Fruit fly (Drosophila melanogaster) whole organism, embryonic: ENCODE results near the gene CG32767.

Experiments used
- Atf6 ChIP-seq: fragments of 200-800 bp; sonication (Bioruptor generic); IDR thresholded peaks from 2 replicates; pipeline ENCODE4 v1.3.6; 2022; ENCODE audit warnings: missing biosample characterization, missing genetic modification characterization
- CG10654 ChIP-seq: fragments of 200-800 bp; sonication (Bioruptor generic); optimal IDR thresholded peaks from 2 replicates; lab custom pipeline; 2016; ENCODE audit warnings: missing biosample characterization, missing genetic modification characterization
- CG10979 ChIP-seq: fragments of 200-800 bp; sonication (Bioruptor generic); optimal IDR thresholded peaks from 2 replicates; lab custom pipeline; 2018; ENCODE audit warnings: missing biosample characterization, mild to moderate bottlenecking, missing genetic modification characterization, moderate library complexity
- CG12071 ChIP-seq: fragments of 200-800 bp; sonication (Bioruptor generic); optimal IDR thresholded peaks from 3 replicates; lab custom pipeline; 2018; ENCODE audit warnings: missing biosample characterization, mild to moderate bottlenecking, missing genetic modification characterization
- CG13296 ChIP-seq: fragments of 200-800 bp; sonication (Bioruptor generic); optimal IDR thresholded peaks from 3 replicates; lab custom pipeline; 2018; ENCODE audit warnings: missing biosample characterization, mild to moderate bottlenecking, missing genetic modification characterization
- CG15601 ChIP-seq: fragments of 200-800 bp; sonication (Bioruptor generic); optimal IDR thresholded peaks from 3 replicates; lab custom pipeline; 2019; ENCODE audit warnings: missing biosample characterization, mild to moderate bottlenecking, missing genetic modification characterization, moderate library complexity
- CG16813 ChIP-seq: fragments of 200-800 bp; sonication (Bioruptor generic); IDR thresholded peaks from 3 replicates; pipeline ENCODE4 v1.3.6; 2022; ENCODE audit warnings: missing biosample characterization, missing genetic modification characterization; ENCODE audit not compliant: partially characterized antibody
- CG17568 ChIP-seq: fragments of 200-800 bp; sonication (Bioruptor generic); optimal IDR thresholded peaks from 2 replicates; lab custom pipeline; 2018; ENCODE audit warnings: missing biosample characterization, mild to moderate bottlenecking, missing genetic modification characterization, moderate library complexity
- CG1792 ChIP-seq: fragments of 200-800 bp; sonication (Bioruptor generic); optimal IDR thresholded peaks from 2 replicates; lab custom pipeline; 2016; ENCODE audit warnings: missing biosample characterization, missing genetic modification characterization
- CG30431 ChIP-seq: fragments of 200-800 bp; sonication (Bioruptor generic); optimal IDR thresholded peaks from 2 replicates; lab custom pipeline; 2017; ENCODE audit warnings: missing biosample characterization, missing genetic modification characterization
- CG3163 ChIP-seq: fragments of 200-800 bp; sonication (Bioruptor generic); optimal IDR thresholded peaks from 3 replicates; lab custom pipeline; 2016; ENCODE audit warnings: missing biosample characterization, missing genetic modification characterization
- CG34224 ChIP-seq: fragments of 200-800 bp; sonication (Bioruptor generic); IDR thresholded peaks from 3 replicates; pipeline ENCODE4 v1.3.6; 2022; ENCODE audit warnings: missing biosample characterization, missing genetic modification characterization; ENCODE audit not compliant: partially characterized antibody
- CG42726 ChIP-seq: fragments of 200-800 bp; sonication (Bioruptor generic); IDR thresholded peaks from 2 replicates; pipeline ENCODE4 v1.3.6; 2022; ENCODE audit warnings: missing biosample characterization, missing genetic modification characterization; ENCODE audit not compliant: partially characterized antibody
- CG4404 ChIP-seq: fragments of 200-800 bp; sonication (Bioruptor generic); IDR thresholded peaks from 2 replicates; pipeline ENCODE4 v1.3.6; 2022; ENCODE audit warnings: missing biosample characterization, missing genetic modification characterization
- CG4820 ChIP-seq: fragments of 200-800 bp; sonication (Bioruptor generic); optimal IDR thresholded peaks from 3 replicates; lab custom pipeline; 2016; ENCODE audit warnings: missing biosample characterization, missing genetic modification characterization
- CG6791 ChIP-seq: fragments of 200-800 bp; sonication (Bioruptor generic); IDR thresholded peaks from 3 replicates; pipeline ENCODE4 v1.3.6; 2022; ENCODE audit warnings: missing biosample characterization, missing genetic modification characterization; ENCODE audit not compliant: partially characterized antibody
- CG7928 ChIP-seq: fragments of 200-800 bp; sonication (Bioruptor generic); optimal IDR thresholded peaks from 2 replicates; lab custom pipeline; 2017; ENCODE audit warnings: missing biosample characterization, mild to moderate bottlenecking, missing genetic modification characterization
- CG7963 ChIP-seq: fragments of 200-800 bp; sonication (Bioruptor generic); IDR thresholded peaks from 3 replicates; pipeline ENCODE4 v1.3.6; 2022; ENCODE audit warnings: missing biosample characterization, missing genetic modification characterization; ENCODE audit not compliant: partially characterized antibody
- CG9215 ChIP-seq: fragments of 200-800 bp; sonication (Bioruptor generic); IDR thresholded peaks from 2 replicates; pipeline ENCODE4 v1.3.6; 2022; ENCODE audit warnings: missing biosample characterization, missing genetic modification characterization
- CHES-1-like ChIP-seq: fragments of 200-800 bp; sonication (Bioruptor generic); optimal IDR thresholded peaks from 2 replicates; lab custom pipeline; 2016; ENCODE audit warnings: missing biosample characterization, missing genetic modification characterization
- CoRest ChIP-seq: fragments of 200-800 bp; sonication (Bioruptor generic); optimal IDR thresholded peaks from 3 replicates; lab custom pipeline; 2018; ENCODE audit warnings: missing biosample characterization, mild to moderate bottlenecking, missing genetic modification characterization, moderate library complexity
- D19A ChIP-seq: fragments of 200-800 bp; optimal IDR thresholded peaks from 3 replicates; lab custom pipeline; 2019; ENCODE audit warnings: missing biosample characterization, mild to moderate bottlenecking, missing genetic modification characterization, moderate library complexity
- Dref ChIP-seq: fragments of 200-800 bp; sonication (Bioruptor generic); IDR thresholded peaks from 2 replicates; pipeline ENCODE4 v1.3.6; 2022; ENCODE audit warnings: missing biosample characterization, missing genetic modification characterization
- HLH3B ChIP-seq: fragments of 200-800 bp; sonication (Bioruptor generic); IDR thresholded peaks from 2 replicates; pipeline ENCODE4 v1.3.6; 2022; ENCODE audit warnings: missing biosample characterization, missing genetic modification characterization
- HLHmδ ChIP-seq: fragments of 200-800 bp; sonication (Bioruptor generic); optimal IDR thresholded peaks from 2 replicates; lab custom pipeline; 2018; ENCODE audit warnings: missing biosample characterization, mild to moderate bottlenecking, missing genetic modification characterization, moderate library complexity
- HmgD ChIP-seq: fragments of 200-800 bp; sonication (Bioruptor generic); optimal IDR thresholded peaks from 3 replicates; lab custom pipeline; 2016; ENCODE audit warnings: missing biosample characterization, missing genetic modification characterization
- Hsf ChIP-seq: fragments of 200-800 bp; sonication (Bioruptor generic); optimal IDR thresholded peaks from 3 replicates; lab custom pipeline; 2016; ENCODE audit warnings: missing biosample characterization, missing genetic modification characterization
- Jarid2 ChIP-seq: fragments of 200-800 bp; sonication (Bioruptor generic); optimal IDR thresholded peaks from 3 replicates; lab custom pipeline; 2017; ENCODE audit warnings: mild to moderate bottlenecking, missing biosample characterization, missing genetic modification reagents, missing genetic modification characterization
- MESR4 ChIP-seq: fragments of 200-800 bp; sonication (Bioruptor generic); optimal IDR thresholded peaks from 2 replicates; lab custom pipeline; 2018; ENCODE audit warnings: missing biosample characterization, mild to moderate bottlenecking, missing genetic modification characterization, moderate library complexity
- Meics ChIP-seq: fragments of 200-800 bp; sonication (Bioruptor generic); optimal IDR thresholded peaks from 2 replicates; lab custom pipeline; 2017; ENCODE audit warnings: missing biosample characterization, mild to moderate bottlenecking, missing genetic modification characterization
- Ptx1 ChIP-seq: fragments of 200-800 bp; sonication (Bioruptor generic); IDR thresholded peaks from 2 replicates; pipeline ENCODE4 v1.3.6; 2022; ENCODE audit warnings: missing biosample characterization, missing genetic modification characterization
- Spps ChIP-seq: fragments of 200-800 bp; sonication (Bioruptor generic); optimal IDR thresholded peaks from 2 replicates; lab custom pipeline; 2018; ENCODE audit warnings: missing biosample characterization, mild to moderate bottlenecking, missing genetic modification characterization
- YL-1 ChIP-seq: fragments of 200-800 bp; sonication (Bioruptor generic); optimal IDR thresholded peaks from 3 replicates; lab custom pipeline; 2017; ENCODE audit warnings: missing biosample characterization, mild to moderate bottlenecking, missing genetic modification characterization
- aop ChIP-seq: fragments of 200-800 bp; sonication (Bioruptor generic); IDR thresholded peaks from 2 replicates; pipeline ENCODE4 v1.3.6; 2022; ENCODE audit warnings: missing biosample characterization, missing genetic modification characterization
- ato ChIP-seq: fragments of 200-800 bp; sonication (Bioruptor generic); IDR thresholded peaks from 2 replicates; pipeline ENCODE4 v1.3.6; 2022; ENCODE audit warnings: missing biosample characterization, missing genetic modification characterization; ENCODE audit not compliant: partially characterized antibody
- cato ChIP-seq: fragments of 200-800 bp; sonication (Bioruptor generic); optimal IDR thresholded peaks from 2 replicates; lab custom pipeline; 2016; ENCODE audit warnings: missing biosample characterization, missing genetic modification characterization, borderline replicate concordance
- crol ChIP-seq: fragments of 200-800 bp; sonication (Bioruptor generic); IDR thresholded peaks from 2 replicates; pipeline ENCODE4 v1.3.6; 2022; ENCODE audit warnings: missing biosample characterization, missing genetic modification characterization
- dm ChIP-seq: fragments of 200-800 bp; sonication (Bioruptor generic); optimal IDR thresholded peaks from 3 replicates; lab custom pipeline; 2016; ENCODE audit warnings: missing biosample characterization, missing genetic modification characterization
- gt ChIP-seq: fragments of 200-800 bp; sonication (Bioruptor generic); IDR thresholded peaks from 2 replicates; pipeline ENCODE4 v1.3.6; 2022; ENCODE audit warnings: missing biosample characterization, missing genetic modification characterization
- hkb ChIP-seq, 2 experiments: fragments of 200-800 bp in 1 of 2; fragments of >200 bp in 1 of 2; sonication (Bioruptor generic) in 1 of 2; IDR thresholded peaks in 1 of 2; optimal IDR thresholded peaks in 1 of 2; 2 replicates each; pipeline versions ENCODE4 v1.3.6 to Lab custom; 2017 to 2022; ENCODE audit warnings: missing biosample characterization in 1 of 2, missing genetic modification characterization in 1 of 2
- kay ChIP-seq: fragments of 200-800 bp; sonication (Bioruptor generic); optimal IDR thresholded peaks from 2 replicates; lab custom pipeline; 2016; ENCODE audit warnings: missing biosample characterization, missing genetic modification characterization
- lov ChIP-seq, 2 experiments: fragments of 200-800 bp in 1 of 2; fragments of >200 bp in 1 of 2; sonication (Bioruptor generic) in 1 of 2; IDR thresholded peaks in 1 of 2; optimal IDR thresholded peaks in 1 of 2; 2 replicates in 1 of 2; 3 replicates in 1 of 2; pipeline versions ENCODE4 v1.3.6 to Lab custom; 2017 to 2022; ENCODE audit warnings: missing biosample characterization in 1 of 2, missing genetic modification characterization in 1 of 2
- ranshi ChIP-seq: fragments of 200-800 bp; sonication (Bioruptor generic); IDR thresholded peaks from 2 replicates; pipeline ENCODE4 v1.3.6; 2022; ENCODE audit warnings: missing biosample characterization, missing genetic modification characterization
- repo ChIP-seq: fragments of 200-800 bp; sonication (Bioruptor generic); optimal IDR thresholded peaks from 2 replicates; lab custom pipeline; 2016; ENCODE audit warnings: missing biosample characterization, missing genetic modification characterization
- slou ChIP-seq: fragments of 200-800 bp; sonication (Bioruptor generic); optimal IDR thresholded peaks from 3 replicates; lab custom pipeline; 2016; ENCODE audit warnings: missing biosample characterization, missing genetic modification characterization
- sqz ChIP-seq: fragments of 200-800 bp; sonication (Bioruptor generic); optimal IDR thresholded peaks from 3 replicates; lab custom pipeline; 2018; ENCODE audit warnings: missing biosample characterization, mild to moderate bottlenecking, missing genetic modification characterization
- sug ChIP-seq: fragments of 200-800 bp; optimal IDR thresholded peaks from 2 replicates; lab custom pipeline; 2019; ENCODE audit warnings: missing biosample characterization, mild to moderate bottlenecking, missing genetic modification characterization, moderate library complexity
- toy ChIP-seq: fragments of 200-800 bp; sonication (Bioruptor generic); IDR thresholded peaks from 2 replicates; pipeline ENCODE4 v1.3.6; 2022; ENCODE audit warnings: missing biosample characterization, missing genetic modification characterization
- tup ChIP-seq: fragments of 200-800 bp; sonication (Bioruptor generic); optimal IDR thresholded peaks from 2 replicates; lab custom pipeline; 2016; ENCODE audit warnings: missing biosample characterization, mild to moderate bottlenecking, missing genetic modification characterization, moderate library complexity
- unpg ChIP-seq: fragments of 200-800 bp; sonication (Bioruptor generic); optimal IDR thresholded peaks from 3 replicates; lab custom pipeline; 2018; ENCODE audit warnings: missing biosample characterization, mild to moderate bottlenecking, missing genetic modification characterization, moderate library complexity

CG32767 gene

dm6 chrX:5093924-5094323 lies 9.4 kb upstream of the CG32767 start (continued):
- TF ChIP-seq tup (GFP tag; lab: Kevin White, UChicago) (no peak), aop (no peak), CG13296 (GFP tag; lab: Kevin White, UChicago) (peak; percentile 59), hkb (optimal IDR thresholded peaks at IDR 0.05; lab: Kevin White, UChicago) (no peak), hkb (GFP tag; IDR thresholded peaks at IDR 0.05; lab: Robert Waterston, UW) (peak; percentile 84), kay (GFP tag; lab: Kevin White, UChicago) (no peak), HLH3B (GFP tag; lab: Robert Waterston, UW) (peak; percentile 80), CG7963 (GFP tag; lab: Robert Waterston, UW) (no peak), Dref (GFP tag; lab: Robert Waterston, UW) (no peak), CG4820 (GFP tag; lab: Kevin White, UChicago) (peak; percentile 65), HLHmδ (GFP tag; lab: Kevin White, UChicago) (no peak), toy (GFP tag; lab: Robert Waterston, UW) (no peak), Meics (GFP tag; lab: Kevin White, UChicago) (peak; percentile 73), Jarid2 (GFP tag; lab: Kevin White, UChicago) (peak; percentile 46), CG4404 (GFP tag; lab: Robert Waterston, UW) (no peak), Hsf (peak; percentile 56), CG3163 (GFP tag; lab: Kevin White, UChicago) (peak; percentile 11), CoRest (tag; lab: Kevin White, UChicago) (peak; percentile 71), CG1792 (peak; percentile 16), CG16813 (GFP tag; lab: Robert Waterston, UW) (no peak), D19A (tag; lab: Kevin White, UChicago) (peak; percentile 63), CG15601 (tag; lab: Kevin White, UChicago) (peak; percentile 67), CHES-1-like (peak; percentile 22), Atf6 (GFP tag; lab: Robert Waterston, UW) (peak; percentile 74), CG42726 (no peak), CG7928 (GFP tag; lab: Kevin White, UChicago) (no peak), CG10979 (tag; lab: Kevin White, UChicago) (peak; percentile 73), CG10654 (GFP tag; lab: Kevin White, UChicago) (peak; percentile 32), CG9215 (GFP tag; lab: Robert Waterston, UW) (peak; percentile 66), repo (GFP tag; lab: Kevin White, UChicago) (peak; percentile 49), CG34224 (GFP tag; lab: Robert Waterston, UW) (no peak), CG12071 (peak; percentile 68), Spps (tag; lab: Kevin White, UChicago) (peak; percentile 13), CG30431 (GFP tag; lab: Kevin White, UChicago) (peak; percentile 45), dm (GFP tag; lab: Kevin White, UChicago) (peak; percentile 18), slou (GFP tag; lab: Kevin White, UChicago) (peak; percentile 49), gt (GFP tag; lab: Robert Waterston, UW) (no peak), ranshi (GFP tag; lab: Robert Waterston, UW) (peak; percentile 71), sqz (no peak), lov (optimal IDR thresholded peaks at IDR 0.05; lab: Kevin White, UChicago) (no peak), lov (GFP tag; IDR thresholded peaks at IDR 0.05; lab: Robert Waterston, UW) (0 out of 3 replicates have a peak, but pooled peaks have one; percentile 52), CG6791 (GFP tag; lab: Robert Waterston, UW) (no peak), crol (GFP tag; lab: Robert Waterston, UW) (peak; percentile 38; the same call in 1 of the 2 replicates), Ptx1 (GFP tag; lab: Robert Waterston, UW) (peak; percentile 68), MESR4 (GFP tag; lab: Kevin White, UChicago) (no peak), sug (tag; lab: Kevin White, UChicago) (no peak), ato (GFP tag; lab: Robert Waterston, UW) (no peak), CG17568 (peak; percentile 56), YL-1 (GFP tag; lab: Kevin White, UChicago) (no peak), unpg (GFP tag; lab: Kevin White, UChicago) (peak; percentile 75), HmgD (no peak), cato (GFP tag; lab: Kevin White, UChicago) (no peak)
